Worm (Caenorhabditis elegans) whole organism, L3 larva: ENCODE measurements around the gene W10D9.3.

Experiments used
- aly-2 ChIP-seq: fragments of 150-350 bp; optimal IDR thresholded peaks from 2 replicates; lab custom pipeline; 2014; ENCODE audit warnings: missing biosample characterization, missing genetic modification characterization
- elt-2 ChIP-seq: sonication (generic microtip); optimal IDR thresholded peaks from 2 replicates; lab custom pipeline; 2016; ENCODE audit warnings: missing genetic modification reagents, mild to moderate bottlenecking, missing genetic modification characterization, missing compliant biosample characterization
- fos-1 ChIP-seq: fragments of 150-350 bp; optimal IDR thresholded peaks from 2 replicates; lab custom pipeline; 2014; ENCODE audit warnings: missing biosample characterization, missing genetic modification characterization
- jun-1 ChIP-seq: fragments of 150-350 bp; optimal IDR thresholded peaks from 2 replicates; lab custom pipeline; 2014; ENCODE audit warnings: missing biosample characterization, missing genetic modification reagents, missing genetic modification characterization
- nhr-11 ChIP-seq: fragments of 150-350 bp; optimal IDR thresholded peaks from 2 replicates; lab custom pipeline; 2014; ENCODE audit warnings: missing biosample characterization, missing genetic modification characterization

DNA sequence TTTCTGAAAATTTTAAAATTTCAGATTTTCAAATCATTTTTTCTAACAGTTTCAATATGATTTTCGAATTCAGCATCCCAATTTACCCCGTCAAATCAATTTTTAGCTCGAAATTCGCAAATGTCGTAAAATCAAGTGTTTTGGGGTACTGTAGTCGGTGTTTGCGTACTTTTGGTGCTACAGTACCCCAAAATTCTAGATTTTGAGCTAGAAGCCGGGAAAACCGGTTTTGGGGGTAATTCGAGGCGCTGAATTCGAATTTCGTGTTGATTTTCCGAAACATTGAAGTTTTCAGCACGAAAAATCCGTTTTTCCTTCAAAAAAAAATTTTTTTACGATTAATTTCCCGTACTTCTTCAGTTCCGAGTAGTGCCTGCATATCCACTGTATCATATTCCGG is 4.4 kb downstream of the W10D9.3 start:
- TF ChIP-seq fos-1 (tag; lab: Kevin White, UChicago) (no peak), elt-2 (tag; lab: Kevin White, UChicago) (no peak), aly-2 (tag; lab: Kevin White, UChicago) (no peak), jun-1 (no peak), nhr-11 (no peak)
